Worm (Caenorhabditis elegans): ENCODE data around the gene Y48E1B.3.

DNA sequence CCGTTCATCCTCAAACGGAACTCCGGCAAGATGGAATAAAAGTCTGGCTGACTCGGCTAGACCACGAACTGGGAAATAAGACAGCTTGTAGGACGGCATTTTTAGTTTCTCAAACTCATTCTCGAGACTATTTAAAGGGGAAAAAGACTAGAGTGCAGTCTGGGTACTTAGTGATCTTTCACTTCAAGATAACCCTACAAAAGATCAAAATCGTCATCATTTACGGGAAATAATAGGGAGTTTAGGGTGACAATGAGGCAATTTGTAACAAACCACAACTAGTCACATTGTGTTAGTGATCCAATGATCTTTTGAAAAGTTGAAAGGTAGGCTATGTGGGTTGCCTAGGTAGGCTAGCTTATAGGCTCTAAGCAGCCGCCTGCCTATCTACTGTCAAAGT is 48.2 kb upstream of the Y48E1B.3 start, which contains the start of gene gst-14:
- TF ChIP-seq tbx-37 (GFP tag; conservative IDR thresholded peaks at IDR 0.05) = no peak
- TF ChIP-seq ama-1 (optimal IDR thresholded peaks at IDR 0.05) = no peak
- no peak for TF ChIP-seq tbx-11 (GFP tag; IDR thresholded peaks at IDR 0.05)
- TF ChIP-seq B0310.2 (tag; optimal IDR thresholded peaks at IDR 0.05) = no peak
- no peak for TF ChIP-seq flt-1 (GFP tag; IDR thresholded peaks at IDR 0.05)
- TF ChIP-seq hmg-4 (GFP tag; optimal IDR thresholded peaks at IDR 0.05) = no peak
- no peak for TF ChIP-seq F13C5.2 (tag; optimal IDR thresholded peaks at IDR 0.05)
- no peak for TF ChIP-seq ets-7 (tag; optimal IDR thresholded peaks at IDR 0.05)
